Worm (Caenorhabditis elegans) whole organism, L3 larva: ENCODE measurements around the gene srh-217.

Source experiments
- R02D3.7 ChIP-seq: fragments of 150-350 bp; optimal IDR thresholded peaks from 2 replicates; lab custom pipeline; 2014; ENCODE audit warnings: missing biosample characterization, missing genetic modification characterization
- aly-2 ChIP-seq: fragments of 150-350 bp; optimal IDR thresholded peaks from 2 replicates; lab custom pipeline; 2014; ENCODE audit warnings: missing biosample characterization, missing genetic modification characterization
- ceh-16 ChIP-seq: sonication (generic microtip); optimal IDR thresholded peaks from 2 replicates; lab custom pipeline; 2017; ENCODE audit warnings: missing biosample characterization, missing genetic modification characterization
- ceh-28 ChIP-seq: fragments of 150-350 bp; optimal IDR thresholded peaks from 2 replicates; lab custom pipeline; 2014; ENCODE audit warnings: missing biosample characterization, missing genetic modification reagents, missing genetic modification characterization
- ceh-82 ChIP-seq: fragments of 150-350 bp; optimal IDR thresholded peaks from 2 replicates; lab custom pipeline; 2014; ENCODE audit warnings: missing biosample characterization, missing genetic modification characterization
- daf-12 ChIP-seq: fragments of 150-350 bp; optimal IDR thresholded peaks from 2 replicates; lab custom pipeline; 2014; ENCODE audit warnings: missing biosample characterization, missing genetic modification reagents, missing genetic modification characterization
- egl-27 ChIP-seq: sonication (generic microtip); optimal IDR thresholded peaks from 4 replicates; lab custom pipeline; 2017; ENCODE audit warnings: missing biosample characterization, missing genetic modification reagents, missing genetic modification characterization
- egl-5 ChIP-seq: fragments of 150-350 bp; optimal IDR thresholded peaks from 2 replicates; lab custom pipeline; 2017; ENCODE audit warnings: missing biosample characterization, missing genetic modification reagents, missing genetic modification characterization, inconsistent platforms
- elt-2 ChIP-seq: sonication (generic microtip); optimal IDR thresholded peaks from 2 replicates; lab custom pipeline; 2016; ENCODE audit warnings: missing genetic modification reagents, mild to moderate bottlenecking, missing genetic modification characterization, missing compliant biosample characterization
- fkh-2 ChIP-seq: fragments of 150-350 bp; optimal IDR thresholded peaks from 2 replicates; lab custom pipeline; 2014; ENCODE audit warnings: missing biosample characterization, missing genetic modification reagents, missing genetic modification characterization
- jun-1 ChIP-seq: fragments of 150-350 bp; optimal IDR thresholded peaks from 2 replicates; lab custom pipeline; 2014; ENCODE audit warnings: missing biosample characterization, missing genetic modification reagents, missing genetic modification characterization
- lin-39 ChIP-seq: fragments of 150-350 bp; optimal IDR thresholded peaks from 2 replicates; lab custom pipeline; 2018; ENCODE audit warnings: missing biosample characterization, missing genetic modification reagents, missing genetic modification characterization
- mdl-1 ChIP-seq: fragments of 150-350 bp; optimal IDR thresholded peaks from 2 replicates; lab custom pipeline; 2014; ENCODE audit warnings: missing biosample characterization, missing genetic modification characterization
- nfya-1 ChIP-seq: sonication (generic microtip); optimal IDR thresholded peaks from 2 replicates; lab custom pipeline; 2017; ENCODE audit warnings: missing genetic modification characterization, mild to moderate bottlenecking, missing compliant biosample characterization, antibody characterized with exemption, moderate library complexity; ENCODE audit not compliant: insufficient read depth
- nhr-11 ChIP-seq: fragments of 150-350 bp; optimal IDR thresholded peaks from 2 replicates; lab custom pipeline; 2014; ENCODE audit warnings: missing biosample characterization, missing genetic modification characterization
- nhr-12 ChIP-seq: fragments of 150-350 bp; optimal IDR thresholded peaks from 2 replicates; lab custom pipeline; 2014; ENCODE audit warnings: missing biosample characterization, missing genetic modification characterization
- nhr-23 ChIP-seq: fragments of 150-350 bp; optimal IDR thresholded peaks from 2 replicates; lab custom pipeline; 2014; ENCODE audit warnings: missing biosample characterization, missing genetic modification reagents, missing genetic modification characterization
- nhr-237 ChIP-seq: fragments of 150-350 bp; optimal IDR thresholded peaks from 2 replicates; lab custom pipeline; 2014; ENCODE audit warnings: missing biosample characterization, missing genetic modification characterization
- nhr-28 ChIP-seq: fragments of 150-350 bp; optimal IDR thresholded peaks from 2 replicates; lab custom pipeline; 2014; ENCODE audit warnings: missing biosample characterization, missing genetic modification characterization
- nhr-43 ChIP-seq: sonication (generic microtip); optimal IDR thresholded peaks from 2 replicates; lab custom pipeline; 2016; ENCODE audit warnings: mild to moderate bottlenecking, missing genetic modification characterization, missing compliant biosample characterization; ENCODE audit not compliant: poor library complexity, severe bottlenecking
- nhr-67 ChIP-seq: fragments of 150-350 bp; optimal IDR thresholded peaks from 2 replicates; lab custom pipeline; 2014; ENCODE audit warnings: missing biosample characterization, missing genetic modification characterization
- nhr-77 ChIP-seq: fragments of 150-350 bp; optimal IDR thresholded peaks from 2 replicates; lab custom pipeline; 2014; ENCODE audit warnings: missing biosample characterization, missing genetic modification characterization
- sea-2 ChIP-seq: fragments of 150-350 bp; sonication (generic microtip); optimal IDR thresholded peaks from 4 replicates; lab custom pipeline; 2014; ENCODE audit warnings: missing biosample characterization, missing genetic modification reagents, missing genetic modification characterization
- tbx-2 ChIP-seq: sonication (generic microtip); optimal IDR thresholded peaks from 2 replicates; lab custom pipeline; 2016; ENCODE audit warnings: mild to moderate bottlenecking, missing genetic modification characterization, missing compliant biosample characterization
- unc-39 ChIP-seq: sonication (generic microtip); optimal IDR thresholded peaks from 4 replicates; lab custom pipeline; 2017; ENCODE audit warnings: missing biosample characterization, missing genetic modification characterization
- zag-1 ChIP-seq: fragments of 150-350 bp; optimal IDR thresholded peaks from 2 replicates; lab custom pipeline; 2014; ENCODE audit warnings: missing biosample characterization, missing genetic modification characterization
- ztf-11 ChIP-seq: fragments of 150-350 bp; optimal IDR thresholded peaks from 2 replicates; lab custom pipeline; 2014; ENCODE audit warnings: missing biosample characterization, missing genetic modification characterization
- ztf-4 ChIP-seq: fragments of 150-350 bp; optimal IDR thresholded peaks from 2 replicates; lab custom pipeline; 2014; ENCODE audit warnings: missing biosample characterization, missing genetic modification characterization

Gene srh-217

ce11 chrV:20195451-20196036, at the start of gene srh-217, which contains the start of gene Y113G7B.28:
srh-217 (minus strand) TSS chrV:20195551.
Y113G7B.28 (plus strand) TSS chrV:20195986.
- TF ChIP-seq nhr-11 (tag; lab: Kevin White, UChicago), result peak; percentile 21
- TF ChIP-seq daf-12 (tag; lab: Kevin White, UChicago), result no peak

DNA sequence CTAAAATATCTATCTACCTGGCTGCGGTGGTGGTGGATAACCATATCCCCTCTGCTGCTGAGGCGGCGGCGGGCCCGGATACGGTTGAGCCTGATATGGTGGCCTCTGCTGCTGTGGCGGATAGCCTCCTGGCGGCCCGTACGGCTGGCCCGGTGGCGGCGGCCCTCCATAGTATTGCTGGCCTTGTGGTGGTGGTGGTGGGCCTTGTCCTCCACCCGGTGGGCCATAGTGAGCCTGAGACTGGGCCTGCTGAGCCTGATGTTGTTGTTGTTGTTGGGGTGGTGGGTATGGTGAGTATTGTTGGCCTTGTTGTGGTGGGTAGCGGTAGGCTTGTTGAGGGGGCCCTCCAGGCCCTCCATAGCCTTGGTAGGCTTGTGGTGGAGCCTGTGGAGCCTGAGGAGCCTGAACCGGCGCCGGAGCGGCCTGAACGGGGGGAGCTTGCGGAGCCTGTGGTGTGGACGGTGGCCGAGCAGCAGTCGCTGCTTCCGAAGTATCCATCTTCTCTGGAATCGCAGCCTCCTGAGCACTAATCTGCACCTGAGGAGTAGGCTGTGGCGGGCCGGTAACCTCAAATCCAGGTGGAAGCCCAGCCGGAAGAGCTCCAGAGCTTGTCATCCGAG, 46.0 kb upstream of the srh-217 start:
- no peak for TF ChIP-seq elt-2 (tag; lab: Kevin White, UChicago)
- TF ChIP-seq tbx-2 (tag; lab: Kevin White, UChicago), result no peak
- TF ChIP-seq aly-2 (tag; lab: Kevin White, UChicago), result no peak
- no peak for TF ChIP-seq jun-1
- TF ChIP-seq nhr-43 (tag; lab: Kevin White, UChicago), result no peak
- TF ChIP-seq nhr-28 (tag; lab: Kevin White, UChicago), result no peak
- no peak for TF ChIP-seq nfya-1 (tag; lab: Kevin White, UChicago)
- TF ChIP-seq zag-1 (tag; lab: Kevin White, UChicago), result no peak
- no peak for TF ChIP-seq egl-5 (tag; lab: Kevin White, UChicago)
- TF ChIP-seq R02D3.7 (tag; lab: Kevin White, UChicago), result no peak
- TF ChIP-seq nhr-67 (tag; lab: Kevin White, UChicago), result no peak
- no peak for TF ChIP-seq ceh-28 (tag; lab: Kevin White, UChicago)
- TF ChIP-seq fkh-2 (tag; lab: Kevin White, UChicago), result no peak
- TF ChIP-seq nhr-237 (tag; lab: Kevin White, UChicago), result no peak
- TF ChIP-seq nhr-23 (tag; lab: Kevin White, UChicago), result no peak

ce11 chrV:20237429-20237828, 42.1 kb upstream of the srh-217 start, which contains the start of gene sld-5:
sld-5 (minus strand) TSS chrV:20237745.
- no peak for TF ChIP-seq elt-2 (tag; lab: Kevin White, UChicago)
- no peak for TF ChIP-seq nhr-77 (tag; lab: Kevin White, UChicago)
- TF ChIP-seq zag-1 (tag; lab: Kevin White, UChicago), result no peak
- TF ChIP-seq ceh-16 (tag; lab: Kevin White, UChicago), result no peak

- TF ChIP-seq nhr-11 (tag; lab: Kevin White, UChicago), result no peak
- no peak for TF ChIP-seq nfya-1 (tag; lab: Kevin White, UChicago)
- TF ChIP-seq unc-39, result no peak
Observed at ce11 chrV:20235231-20235630, 39.9 kb upstream of the srh-217 start.

- no peak for TF ChIP-seq nhr-237 (tag; lab: Kevin White, UChicago)
- TF ChIP-seq aly-2 (tag; lab: Kevin White, UChicago), result no peak
- TF ChIP-seq ztf-11 (tag; lab: Kevin White, UChicago), result no peak
- no peak for TF ChIP-seq nhr-23 (tag; lab: Kevin White, UChicago)
- no peak for TF ChIP-seq ceh-82
- no peak for TF ChIP-seq nhr-43 (tag; lab: Kevin White, UChicago)
- no peak for TF ChIP-seq unc-39
- TF ChIP-seq mdl-1 (tag; lab: Kevin White, UChicago), result no peak
- no peak for TF ChIP-seq zag-1 (tag; lab: Kevin White, UChicago)
- no peak for TF ChIP-seq sea-2 (GFP tag; lab: Kevin White, UChicago)
- no peak for TF ChIP-seq lin-39 (tag; lab: Kevin White, UChicago)
- no peak for TF ChIP-seq ztf-4 (tag; lab: Kevin White, UChicago)
- TF ChIP-seq nhr-77 (tag; lab: Kevin White, UChicago), result no peak
- TF ChIP-seq egl-27, result no peak
- TF ChIP-seq ceh-16 (tag; lab: Kevin White, UChicago), result no peak
- TF ChIP-seq egl-5 (tag; lab: Kevin White, UChicago), result no peak
- TF ChIP-seq nhr-12 (tag; lab: Kevin White, UChicago), result no peak
Observed at ce11 chrV:20234439-20234838, 39.1 kb upstream of the srh-217 start.

ce11 chrV:20233743-20234142, 38.4 kb upstream of the srh-217 start, which contains the start of gene Y113G7B.15:
Y113G7B.15 (minus strand) TSS chrV:20233843.
- no peak for TF ChIP-seq aly-2 (tag; lab: Kevin White, UChicago)
